Worm (Caenorhabditis elegans) whole organism, early embryonic: ENCODE measurements around the gene F54B11.5.
A peak's percentile ranks its signal among the peaks of the same experiment; 100 is the strongest.

ENCODE experiments used
- B0310.2 ChIP-seq: sonication (generic microtip); optimal IDR thresholded peaks from 2 replicates; lab custom pipeline; 2016; ENCODE audit warnings: mild to moderate bottlenecking, missing genetic modification characterization, missing compliant biosample characterization
- F13C5.2 ChIP-seq: sonication (generic microtip); optimal IDR thresholded peaks from 2 replicates; lab custom pipeline; 2017; ENCODE audit warnings: mild to moderate bottlenecking, missing genetic modification characterization, inconsistent platforms, missing compliant biosample characterization
- aly-1 ChIP-seq: sonication (generic microtip); optimal IDR thresholded peaks from 2 replicates; lab custom pipeline; 2016; ENCODE audit warnings: missing genetic modification characterization, missing compliant biosample characterization
- ama-1 ChIP-seq: fragments of 150-350 bp; optimal IDR thresholded peaks from 2 replicates; lab custom pipeline; 2014
- ceh-13 ChIP-seq: fragments of 200-800 bp; sonication (Bioruptor generic); optimal IDR thresholded peaks from 2 replicates; lab custom pipeline; 2018; ENCODE audit warnings: mild to moderate bottlenecking, missing genetic modification characterization, missing compliant biosample characterization
- ceh-36 ChIP-seq: sonication (generic microtip); optimal IDR thresholded peaks from 2 replicates; lab custom pipeline; 2016; ENCODE audit warnings: missing genetic modification characterization, inconsistent platforms, missing compliant biosample characterization
- ets-7 ChIP-seq: sonication (generic microtip); optimal IDR thresholded peaks from 2 replicates; lab custom pipeline; 2016; ENCODE audit warnings: missing genotype, missing genetic modification characterization, missing compliant biosample characterization
- flt-1 ChIP-seq: fragments of 200-800 bp; sonication (Bioruptor generic); IDR thresholded peaks from 2 replicates; pipeline ENCODE4 v1.3.6; 2022; ENCODE audit warnings: missing genetic modification characterization, missing compliant biosample characterization
- hmbx-1 ChIP-seq: sonication (generic microtip); optimal IDR thresholded peaks from 2 replicates; lab custom pipeline; 2016; ENCODE audit warnings: mild to moderate bottlenecking, missing genetic modification characterization, missing compliant biosample characterization
- hmg-4 ChIP-seq: fragments of 200-800 bp; sonication (Bioruptor generic); optimal IDR thresholded peaks from 2 replicates; lab custom pipeline; 2018; ENCODE audit warnings: mild to moderate bottlenecking, missing genetic modification characterization, missing compliant biosample characterization
- hnd-1 ChIP-seq: sonication (generic microtip); optimal IDR thresholded peaks from 2 replicates; lab custom pipeline; 2016; ENCODE audit warnings: missing genetic modification characterization, missing compliant biosample characterization
- pes-1 ChIP-seq: fragments of 200-800 bp; sonication (Bioruptor generic); IDR thresholded peaks from 2 replicates; pipeline ENCODE4 v1.3.6; 2022; ENCODE audit warnings: missing genetic modification reagents, missing genetic modification characterization, missing compliant biosample characterization
- scrt-1 ChIP-seq: fragments of 200-800 bp; sonication (Bioruptor generic); IDR thresholded peaks from 2 replicates; pipeline ENCODE4 v1.3.6; 2022; ENCODE audit warnings: missing genetic modification characterization, missing compliant biosample characterization
- sea-1 ChIP-seq: fragments of 200-800 bp; sonication (Bioruptor generic); conservative IDR thresholded peaks from 2 replicates; pipeline ENCODE4 v1.3.6; 2022; ENCODE audit warnings: missing genetic modification characterization, missing compliant biosample characterization
- tbx-11 ChIP-seq: fragments of 200-800 bp; sonication (Bioruptor generic); IDR thresholded peaks from 2 replicates; pipeline ENCODE4 v1.3.6; 2022; ENCODE audit warnings: missing genetic modification characterization, missing compliant biosample characterization
- tbx-37 ChIP-seq: fragments of 200-800 bp; sonication (Bioruptor generic); conservative IDR thresholded peaks from 2 replicates; pipeline ENCODE4 v1.3.6; 2022; ENCODE audit warnings: missing genetic modification reagents, missing genetic modification characterization, missing compliant biosample characterization
- tra-4 ChIP-seq: sonication (generic microtip); optimal IDR thresholded peaks from 2 replicates; lab custom pipeline; 2017; ENCODE audit warnings: missing genetic modification characterization, missing compliant biosample characterization

F54B11.5 gene

DNA sequence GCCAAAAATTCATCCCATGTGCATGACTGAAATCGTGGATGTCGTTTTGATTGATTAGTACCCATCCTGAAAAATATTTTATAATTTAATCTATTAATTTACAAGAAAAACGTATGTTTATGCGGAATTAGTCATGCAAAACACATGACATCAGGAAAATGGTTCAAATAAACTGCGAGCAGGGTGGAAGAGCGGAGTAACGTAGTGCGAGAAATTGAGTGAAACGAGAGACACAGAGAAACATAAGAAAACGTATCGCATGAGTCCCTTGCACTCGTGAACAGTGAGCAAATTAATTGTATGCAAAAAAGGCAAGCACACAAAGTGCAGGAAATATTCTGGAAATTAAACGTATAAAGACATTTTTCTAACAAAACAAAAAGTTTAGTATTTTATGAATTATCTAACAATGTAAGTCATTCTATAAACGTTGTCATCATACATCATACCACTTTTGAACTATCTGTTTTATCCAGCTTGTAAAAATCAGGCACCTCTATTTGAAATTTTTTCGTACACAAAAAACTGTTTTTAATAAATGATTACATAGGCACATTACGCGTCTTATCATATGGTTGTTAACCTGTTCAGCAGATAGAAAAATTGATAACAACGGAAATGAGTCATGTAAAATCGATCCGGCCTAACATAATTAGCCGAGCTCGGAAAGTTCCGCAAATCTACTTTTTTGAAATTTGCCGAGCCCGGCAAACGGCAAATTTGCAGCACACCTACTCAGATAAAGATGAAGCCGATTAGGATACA is at the start of gene F54B11.5:
F54B11.5 (minus strand) TSS at position 66 of the 765 bp plus-strand sequence.
- TF ChIP-seq F13C5.2 (tag; lab: Kevin White, UChicago) (peak; percentile 36), B0310.2 (tag; lab: Kevin White, UChicago) (no peak)

- TF ChIP-seq B0310.2 (tag; lab: Kevin White, UChicago) = no peak
- no peak for TF ChIP-seq flt-1 (GFP tag; lab: Robert Waterston, UW)
These were observed 49.0 kb upstream of the F54B11.5 start for ce11 chrX:13644884-13645283.

ce11 chrX:13639577-13639976 is 43.7 kb upstream of the F54B11.5 start, which contains the start of gene twk-20:
Gene twk-20, plus strand, starts transcription at chrX:13639877.
- TF ChIP-seq tbx-37 (GFP tag; lab: Robert Waterston, UW) (no peak), ama-1 (lab: Kevin White, UChicago) (no peak), pes-1 (GFP tag; lab: Robert Waterston, UW) (no peak), hmbx-1 (tag; lab: Kevin White, UChicago) (no peak), tbx-11 (GFP tag; lab: Robert Waterston, UW) (no peak), flt-1 (GFP tag; lab: Robert Waterston, UW) (no peak), hnd-1 (tag; lab: Kevin White, UChicago) (no peak), hmg-4 (GFP tag; lab: Kevin White, UChicago) (no peak), F13C5.2 (tag; lab: Kevin White, UChicago) (no peak), ceh-36 (tag; lab: Kevin White, UChicago) (no peak), tra-4 (tag; lab: Kevin White, UChicago) (no peak), ets-7 (tag; lab: Kevin White, UChicago) (no peak), scrt-1 (GFP tag; lab: Robert Waterston, UW) (no peak), sea-1 (GFP tag; lab: Robert Waterston, UW) (no peak), B0310.2 (tag; lab: Kevin White, UChicago) (no peak), aly-1 (tag; lab: Kevin White, UChicago) (no peak), ceh-13 (GFP tag; lab: Kevin White, UChicago) (no peak)

DNA sequence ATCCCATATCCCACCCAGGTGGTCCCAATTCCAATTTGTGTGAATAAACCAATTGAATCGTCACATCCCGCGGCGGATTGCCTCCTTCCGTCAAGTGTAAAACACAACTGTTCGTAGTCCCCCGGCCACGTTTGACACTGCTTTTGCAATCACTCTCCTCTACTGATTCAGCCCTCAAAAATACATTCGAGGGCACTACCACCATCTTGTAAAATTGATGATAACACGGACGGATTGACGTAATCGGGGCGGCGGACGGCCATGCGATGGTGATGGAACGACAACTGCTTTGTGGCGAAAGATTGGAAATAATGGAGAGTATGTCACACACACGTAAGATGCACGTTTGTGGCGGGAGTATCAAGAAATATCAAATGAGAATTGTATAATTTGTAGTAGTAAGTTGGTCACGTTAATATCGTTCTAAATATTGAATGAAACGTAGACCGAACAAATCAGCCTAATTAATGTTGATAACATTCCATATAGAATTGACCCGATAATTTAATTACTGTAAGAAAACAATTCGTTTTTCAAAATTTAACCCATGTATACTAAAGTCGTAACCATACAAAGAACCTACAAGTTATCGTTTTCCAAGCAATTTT is 42.6 kb upstream of the F54B11.5 start:
- TF ChIP-seq F13C5.2 (tag; lab: Kevin White, UChicago) (no peak), ama-1 (lab: Kevin White, UChicago) (no peak), tbx-11 (GFP tag; lab: Robert Waterston, UW) (no peak), hmbx-1 (tag; lab: Kevin White, UChicago) (no peak), tra-4 (tag; lab: Kevin White, UChicago) (no peak), pes-1 (GFP tag; lab: Robert Waterston, UW) (no peak), tbx-37 (GFP tag; lab: Robert Waterston, UW) (no peak), B0310.2 (tag; lab: Kevin White, UChicago) (no peak), hmg-4 (GFP tag; lab: Kevin White, UChicago) (no peak)

ce11 chrX:13637526-13637925 is 41.7 kb upstream of the F54B11.5 start:
- no peak for TF ChIP-seq scrt-1 (GFP tag; lab: Robert Waterston, UW)
- TF ChIP-seq tbx-11 (GFP tag; lab: Robert Waterston, UW) = no peak
- no peak for TF ChIP-seq aly-1 (tag; lab: Kevin White, UChicago)
- no peak for TF ChIP-seq tra-4 (tag; lab: Kevin White, UChicago)
- no peak for TF ChIP-seq ceh-13 (GFP tag; lab: Kevin White, UChicago)
- no peak for TF ChIP-seq tbx-37 (GFP tag; lab: Robert Waterston, UW)
- TF ChIP-seq ama-1 (lab: Kevin White, UChicago) = no peak
- no peak for TF ChIP-seq hmg-4 (GFP tag; lab: Kevin White, UChicago)
- TF ChIP-seq ets-7 (tag; lab: Kevin White, UChicago) = no peak
- TF ChIP-seq flt-1 (GFP tag; lab: Robert Waterston, UW) = no peak
- no peak for TF ChIP-seq hmbx-1 (tag; lab: Kevin White, UChicago)
- TF ChIP-seq F13C5.2 (tag; lab: Kevin White, UChicago) = no peak
- TF ChIP-seq pes-1 (GFP tag; lab: Robert Waterston, UW) = no peak
- no peak for TF ChIP-seq ceh-36 (tag; lab: Kevin White, UChicago)
- TF ChIP-seq sea-1 (GFP tag; lab: Robert Waterston, UW) = no peak
- TF ChIP-seq hnd-1 (tag; lab: Kevin White, UChicago) = no peak
- no peak for TF ChIP-seq B0310.2 (tag; lab: Kevin White, UChicago)

DNA sequence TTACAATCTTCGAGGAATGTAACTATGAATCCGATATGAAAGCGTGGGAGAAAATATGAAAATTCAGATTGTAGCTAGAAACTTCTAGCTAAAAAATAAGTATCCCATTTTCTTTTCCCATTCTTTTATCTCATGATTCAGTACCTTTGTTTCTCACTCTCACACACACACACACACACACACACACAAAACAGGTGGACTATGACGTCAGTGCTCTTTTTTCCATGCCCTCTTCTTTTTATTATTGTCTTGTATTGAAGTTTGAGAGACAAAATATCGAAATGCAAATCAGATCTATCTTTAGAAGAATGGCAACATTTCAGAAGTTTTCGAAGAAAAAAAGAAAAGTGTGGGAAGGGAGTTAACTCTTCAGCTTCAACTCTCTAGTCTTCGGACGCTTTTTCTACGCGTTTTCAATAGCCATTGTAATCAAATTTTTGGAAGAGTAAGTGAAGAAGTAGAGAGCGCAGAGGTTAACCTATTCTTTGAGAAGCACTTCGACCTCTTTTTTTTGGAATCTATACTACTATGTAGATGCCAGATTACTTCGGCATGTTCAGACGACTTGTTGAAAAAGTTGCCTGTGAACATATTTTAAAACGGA is 38.1 kb upstream of the F54B11.5 start:
- TF ChIP-seq aly-1 (tag; lab: Kevin White, UChicago) (no peak), B0310.2 (tag; lab: Kevin White, UChicago) (no peak), tra-4 (tag; lab: Kevin White, UChicago) (no peak), tbx-11 (GFP tag; lab: Robert Waterston, UW) (no peak), flt-1 (GFP tag; lab: Robert Waterston, UW) (no peak), hnd-1 (tag; lab: Kevin White, UChicago) (no peak), hmbx-1 (tag; lab: Kevin White, UChicago) (no peak), pes-1 (GFP tag; lab: Robert Waterston, UW) (no peak), ceh-36 (tag; lab: Kevin White, UChicago) (no peak), scrt-1 (GFP tag; lab: Robert Waterston, UW) (no peak), ets-7 (tag; lab: Kevin White, UChicago) (no peak), sea-1 (GFP tag; lab: Robert Waterston, UW) (no peak), hmg-4 (GFP tag; lab: Kevin White, UChicago) (no peak), F13C5.2 (tag; lab: Kevin White, UChicago) (no peak), ceh-13 (GFP tag; lab: Kevin White, UChicago) (no peak), tbx-37 (GFP tag; lab: Robert Waterston, UW) (no peak), ama-1 (lab: Kevin White, UChicago) (no peak)
